Fruit fly (Drosophila melanogaster) S2 (cell line): Measurements from ENCODE around the gene mat.

Source experiments
- CG8478 ChIP-seq: fragments of >200 bp; optimal IDR thresholded peaks from 2 replicates; lab custom pipeline; 2018
- CTCF ChIP-seq, 2 experiments: fragments of >200 bp; optimal IDR thresholded peaks; 2 replicates each; lab custom pipeline; 2018

DNA sequence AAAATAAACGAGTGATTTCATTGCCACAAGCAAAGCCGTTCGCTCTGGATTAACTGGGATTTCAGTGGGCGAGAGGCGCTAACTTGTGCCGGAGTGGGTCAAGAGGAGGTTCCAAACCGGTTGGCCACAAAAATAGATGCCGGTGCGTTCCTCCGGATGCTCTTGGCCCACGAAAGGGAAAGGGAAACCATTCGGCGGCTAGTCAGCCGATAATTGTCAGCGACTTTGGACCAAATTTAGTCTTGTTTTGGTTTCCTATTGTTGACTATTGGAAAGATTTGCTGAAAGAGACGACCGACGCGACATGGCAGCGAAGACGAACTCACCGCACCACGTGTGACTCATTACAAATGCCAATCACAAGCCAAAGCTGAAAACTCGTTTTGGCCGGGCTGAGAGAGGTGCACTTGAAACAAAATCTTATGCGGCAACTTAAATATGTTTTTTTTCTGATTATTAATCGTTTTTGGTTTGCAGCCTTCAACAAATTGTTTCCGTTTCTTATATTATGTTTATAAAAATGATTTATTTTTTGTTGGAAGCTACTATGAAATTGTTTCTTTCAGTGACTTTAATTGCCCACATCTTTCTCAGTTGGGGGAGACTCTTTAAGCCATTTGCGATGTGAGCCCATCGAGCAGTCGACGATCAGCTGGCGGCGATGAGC lies 7.3 kb upstream of the mat start, which contains the start of gene CG34056:
- TF ChIP-seq CTCF (optimal IDR thresholded peaks at IDR 0.05; lab: Kevin White, UChicago) = no peak
- TF ChIP-seq CG8478 (lab: Kevin White, UChicago) = no peak
